Worm (Caenorhabditis elegans) whole organism, L1 larva: ENCODE measurements around the gene pri-1.

Experiments used
- blmp-1 ChIP-seq: fragments of 150-350 bp; optimal IDR thresholded peaks from 2 replicates; lab custom pipeline; 2014; ENCODE audit warnings: missing biosample characterization, missing genetic modification characterization
- fkh-4 ChIP-seq: sonication (generic microtip); optimal IDR thresholded peaks from 2 replicates; lab custom pipeline; 2016; ENCODE audit warnings: missing compliant biosample characterization, missing genetic modification characterization, borderline replicate concordance
- fkh-8 ChIP-seq: sonication (generic microtip); optimal IDR thresholded peaks from 2 replicates; lab custom pipeline; 2016; ENCODE audit warnings: mild to moderate bottlenecking, missing genetic modification characterization, missing compliant biosample characterization
- jun-1 ChIP-seq: fragments of 150-350 bp; optimal IDR thresholded peaks from 2 replicates; lab custom pipeline; 2014; ENCODE audit warnings: missing biosample characterization, missing genetic modification reagents, missing genetic modification characterization
- lin-15B ChIP-seq: fragments of 150-350 bp; sonication (generic microtip); optimal IDR thresholded peaks from 3 replicates; lab custom pipeline; 2014; ENCODE audit warnings: missing biosample characterization, missing genetic modification characterization
- nhr-76 ChIP-seq: sonication (generic microtip); optimal IDR thresholded peaks from 2 replicates; lab custom pipeline; 2017; ENCODE audit warnings: missing biosample characterization, missing genetic modification characterization
- sptf-1 ChIP-seq: fragments of 150-350 bp; optimal IDR thresholded peaks from 2 replicates; lab custom pipeline; 2014; ENCODE audit warnings: missing biosample characterization, missing genetic modification characterization
- zip-4 ChIP-seq: fragments of 200-800 bp; sonication (Bioruptor generic); optimal IDR thresholded peaks from 2 replicates; lab custom pipeline; 2018; ENCODE audit warnings: mild to moderate bottlenecking, missing genetic modification characterization, moderate library complexity, missing compliant biosample characterization

ce11 chrIII:9619079-9619761 lies 5.1 kb upstream of the pri-1 start, which contains the start of gene hlh-11:
- TF ChIP-seq zip-4 (GFP tag; lab: Kevin White, UChicago) (peak; percentile 44), sptf-1 (no peak), fkh-8 (tag; lab: Kevin White, UChicago) (peak; percentile 90), fkh-4 (tag; lab: Kevin White, UChicago) (peak; percentile 72), nhr-76 (tag; lab: Kevin White, UChicago) (no peak), jun-1 (tag; lab: Kevin White, UChicago) (peak; percentile 88), lin-15B (peak; percentile 38), blmp-1 (tag; lab: Kevin White, UChicago) (peak; percentile 81)
